Fruit fly (Drosophila melanogaster): ENCODE measurements around the gene mex1.

Gene mex1

dm6 chr3L:15518344-15518743, 1.0 kb downstream of the mex1 start (continued):
- peak; percentile 3 for TF ChIP-seq sug (tag; optimal IDR thresholded peaks at IDR 0.05)
- TF ChIP-seq zf30C (GFP tag; optimal IDR thresholded peaks at IDR 0.05), result no peak
- no peak for TF ChIP-seq CG10431 (GFP tag; optimal IDR thresholded peaks at IDR 0.05)
- no peak for TF ChIP-seq jigr1 (GFP tag; IDR thresholded peaks at IDR 0.05)
- no peak for TF ChIP-seq CG7745 (tag; optimal IDR thresholded peaks at IDR 0.05)
- no peak for TF ChIP-seq CG43689 (GFP tag; IDR thresholded peaks at IDR 0.05)

- TF ChIP-seq eyg (GFP tag; optimal IDR thresholded peaks at IDR 0.05) (no peak), Med (GFP tag) (peak; percentile 18), Sin3A (optimal IDR thresholded peaks at IDR 0.05) (no peak), Awh (GFP tag; IDR thresholded peaks at IDR 0.05) (no peak), CG34376 (GFP tag; optimal IDR thresholded peaks at IDR 0.05) (peak; percentile 25), CG31365 (tag; optimal IDR thresholded peaks at IDR 0.05) (no peak), zf30C (GFP tag; optimal IDR thresholded peaks at IDR 0.05) (peak; percentile 87), exex (tag; optimal IDR thresholded peaks at IDR 0.05) (peak; percentile 93), p53 (GFP tag; optimal IDR thresholded peaks at IDR 0.05) (no peak), CG2120 (GFP tag; optimal IDR thresholded peaks at IDR 0.05) (no peak), grn (GFP tag; optimal IDR thresholded peaks at IDR 0.05) (peak; percentile 8), sd (tag; optimal IDR thresholded peaks at IDR 0.05) (peak; percentile 55), CG11695 (GFP tag; IDR thresholded peaks at IDR 0.05) (no peak), CG11456 (GFP tag; IDR thresholded peaks at IDR 0.05) (no peak), CG16813 (GFP tag; IDR thresholded peaks at IDR 0.05; ENCODE audit: partially characterized antibody) (no peak), CG15696 (tag; optimal IDR thresholded peaks at IDR 0.05) (peak; percentile 12), Max (GFP tag; optimal IDR thresholded peaks at IDR 0.05) (no peak), CG8765 (GFP tag; IDR thresholded peaks at IDR 0.05) (no peak), CG6683 (GFP tag; optimal IDR thresholded peaks at IDR 0.05) (no peak), mirr (GFP tag; optimal IDR thresholded peaks at IDR 0.05) (peak; percentile 12), HLH54F (GFP tag; optimal IDR thresholded peaks at IDR 0.05) (no peak), sens (GFP tag) (no peak), eve (GFP tag; optimal IDR thresholded peaks at IDR 0.05) (peak in 1 of 2 experiments; percentile 33), CG2199 (GFP tag; IDR thresholded peaks at IDR 0.05) (peak; percentile 84; the same call in 2 of the 3 replicates), CG8281 (tag; optimal IDR thresholded peaks at IDR 0.05) (no peak), tx (GFP tag; optimal IDR thresholded peaks at IDR 0.05) (no peak), ttk (GFP tag; IDR thresholded peaks at IDR 0.05) (no peak), CG8388 (GFP tag; optimal IDR thresholded peaks at IDR 0.05) (peak; percentile 39), tll (GFP tag; optimal IDR thresholded peaks at IDR 0.05) (no peak), Nf-YC (tag; optimal IDR thresholded peaks at IDR 0.05) (no peak), hb (GFP tag; IDR thresholded peaks at IDR 0.05; ENCODE audit: partially characterized antibody) (no peak), Neu2 (GFP tag; optimal IDR thresholded peaks at IDR 0.05; ENCODE audit: borderline replicate concordance) (no peak), Oaz (GFP tag; IDR thresholded peaks at IDR 0.05) (no peak), hkb (optimal IDR thresholded peaks at IDR 0.05) (no peak), hkb (GFP tag; IDR thresholded peaks at IDR 0.05) (no peak), GATAe (GFP tag; conservative IDR thresholded peaks at IDR 0.05) (peak; percentile 72), scrt (GFP tag; optimal IDR thresholded peaks at IDR 0.05) (no peak), HLH4C (GFP tag; IDR thresholded peaks at IDR 0.05; ENCODE audit: partially characterized antibody) (no peak), row (GFP tag; IDR thresholded peaks at IDR 0.05) (peak; percentile 39; the same call in 2 of the 3 replicates), odd (GFP tag; optimal IDR thresholded peaks at IDR 0.05) (no peak), PHDP (tag; optimal IDR thresholded peaks at IDR 0.05) (no peak), CG9437 (GFP tag; optimal IDR thresholded peaks at IDR 0.05) (no peak), H15 (GFP tag; IDR thresholded peaks at IDR 0.05) (no peak), gce (GFP tag; IDR thresholded peaks at IDR 0.05) (no peak), CG11398 (GFP tag; optimal IDR thresholded peaks at IDR 0.05) (no peak), Optix (GFP tag; IDR thresholded peaks at IDR 0.05) (no peak)
These were observed 1.9 kb downstream of the mex1 start for dm6 chr3L:15517508-15517907.

Measured in whole organism, embryonic.